Worm (Caenorhabditis elegans): ENCODE results near the gene ahsa-1.
"Not testable (repeated sequence)": the region's sequence is repeated elsewhere in the genome, so short reads cannot be mapped to it uniquely, and the experiment has no call there.

Gene ahsa-1

DNA sequence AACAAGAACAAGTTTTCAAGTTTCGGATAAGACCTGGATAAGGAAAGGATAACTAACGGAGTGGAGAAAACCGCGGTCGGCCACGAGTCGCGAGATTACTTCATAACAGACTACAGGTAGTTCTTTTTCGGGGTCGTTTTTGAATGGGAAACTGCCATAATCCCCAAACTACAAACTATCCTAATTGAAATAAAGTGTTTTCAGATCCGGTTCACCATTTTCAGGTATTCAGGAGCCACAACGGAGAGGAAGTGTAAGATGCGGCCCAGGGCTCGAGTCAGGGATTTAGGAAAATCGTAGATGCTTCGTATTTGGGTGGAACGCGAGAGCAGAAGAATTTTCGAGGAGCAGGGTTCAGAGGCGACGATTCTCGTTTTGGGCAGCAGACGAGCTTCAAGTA, 30.8 kb upstream of the ahsa-1 start, which contains the start of gene T01G5.8:
Gene T01G5.8 (plus strand): TSS at position 301 of the 400 bp plus-strand sequence.
- not testable (repeated sequence) for TF ChIP-seq gmeb-1 (tag; optimal IDR thresholded peaks at IDR 0.05); blmp-1 (tag; optimal IDR thresholded peaks at IDR 0.05; ENCODE audit: insufficient read depth); unc-55 (GFP tag; optimal IDR thresholded peaks at IDR 0.05)

DNA sequence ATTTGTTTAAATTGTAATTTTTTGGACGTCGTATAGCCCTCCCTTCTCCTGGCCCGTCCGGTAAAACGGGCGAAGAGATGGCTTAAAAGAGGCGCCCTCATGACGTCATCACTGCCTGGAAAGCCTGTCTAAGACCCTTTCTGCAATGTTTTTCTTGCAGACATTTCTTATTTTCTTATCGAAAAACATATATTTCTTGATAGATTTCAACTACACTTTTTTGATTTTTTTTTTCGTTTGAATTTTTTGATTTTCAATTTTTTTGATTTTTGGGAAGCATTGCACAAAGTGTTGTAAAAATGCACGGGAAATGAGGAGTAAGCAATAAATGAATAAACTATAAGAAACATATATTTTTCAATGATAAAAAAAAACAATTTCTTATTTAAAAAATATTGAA, 28.8 kb upstream of the ahsa-1 start, which contains the start of gene T01G5.6:
Gene T01G5.6 (minus strand): TSS at position 101 of the 400 bp plus-strand sequence.
- TF ChIP-seq lin-13 (GFP tag; optimal IDR thresholded peaks at IDR 0.05) (no peak), ceh-16 (tag; optimal IDR thresholded peaks at IDR 0.05) (no peak), ama-1 (optimal IDR thresholded peaks at IDR 0.05) (no peak), sma-9 (GFP tag; optimal IDR thresholded peaks at IDR 0.05) (no peak), sma-9 (tag; optimal IDR thresholded peaks at IDR 0.05) (no peak), lsy-2 (tag; optimal IDR thresholded peaks at IDR 0.05) (no peak), aly-2 (tag; optimal IDR thresholded peaks at IDR 0.05) (no peak), nhr-25 (tag; optimal IDR thresholded peaks at IDR 0.05) (no peak), fos-1 (tag; optimal IDR thresholded peaks at IDR 0.05) (no peak), elt-3 (tag; optimal IDR thresholded peaks at IDR 0.05) (no peak), blmp-1 (tag; optimal IDR thresholded peaks at IDR 0.05; ENCODE audit: insufficient read depth) (no peak), Y55F3AM.14 (GFP tag; optimal IDR thresholded peaks at IDR 0.05) (no peak), skn-1 (tag; optimal IDR thresholded peaks at IDR 0.05) (no peak), nhr-10 (tag; optimal IDR thresholded peaks at IDR 0.05) (no peak), nhr-237 (tag; optimal IDR thresholded peaks at IDR 0.05) (no peak), ceh-82 (tag; optimal IDR thresholded peaks at IDR 0.05) (no peak)

DNA sequence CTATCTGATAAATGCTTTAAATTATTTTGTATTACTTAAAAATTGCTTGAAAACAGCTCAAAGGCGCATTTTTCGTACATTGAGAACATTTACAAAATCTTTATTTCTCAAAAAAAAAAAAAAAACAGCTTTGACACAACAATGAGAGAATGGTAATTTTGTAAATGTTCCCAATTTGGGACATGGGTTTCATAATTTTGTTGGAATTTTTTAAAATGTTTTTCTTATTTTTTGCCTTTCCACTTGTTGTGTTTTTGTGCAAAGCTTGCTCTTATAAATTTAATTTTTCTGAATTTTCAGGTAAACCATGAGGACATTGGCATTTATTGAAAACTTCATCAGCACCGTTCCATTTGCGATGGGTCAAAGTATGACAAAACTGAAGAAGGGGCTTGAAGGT, 26.5 kb upstream of the ahsa-1 start, which contains the start of gene T01G5.7:
Gene T01G5.7 (plus strand): TSS at position 301 of the 400 bp plus-strand sequence.
- no peak for TF ChIP-seq blmp-1 (tag; optimal IDR thresholded peaks at IDR 0.05; ENCODE audit: insufficient read depth)

DNA sequence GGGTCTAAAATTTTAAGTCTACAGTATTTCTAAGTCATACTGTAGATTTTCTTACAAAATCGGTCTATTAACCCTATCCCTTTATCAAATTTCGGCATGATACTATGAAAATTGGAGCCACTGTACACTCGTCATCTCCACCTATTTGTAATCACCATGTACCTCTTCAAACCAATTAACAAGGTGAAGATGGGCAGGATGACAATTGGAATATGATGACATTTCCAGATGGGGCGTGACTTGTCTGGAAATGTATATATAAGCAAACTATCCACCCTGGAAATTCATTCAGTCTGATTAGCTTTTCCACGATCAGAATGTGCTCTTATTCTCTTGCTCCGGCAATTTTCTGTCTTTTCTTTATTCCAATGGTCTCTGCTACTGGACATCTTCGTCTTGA, 24.1 kb upstream of the ahsa-1 start, which contains the start of gene Y75B12A.2:
Gene Y75B12A.2 (plus strand): TSS at position 301 of the 400 bp plus-strand sequence.
- TF ChIP-seq unc-55 (GFP tag; optimal IDR thresholded peaks at IDR 0.05) = no peak
- TF ChIP-seq lsy-2 (tag; optimal IDR thresholded peaks at IDR 0.05) = no peak
- TF ChIP-seq ceh-16 (tag; optimal IDR thresholded peaks at IDR 0.05) = no peak
- TF ChIP-seq alr-1 (tag; optimal IDR thresholded peaks at IDR 0.05) = no peak

ce11 chrV:15105893-15106598, 20.9 kb upstream of the ahsa-1 start, which contains the start of gene C01G10.14:
C01G10.14 (minus strand) TSS chrV:15105943.
- TF ChIP-seq Y55F3AM.14 (GFP tag; optimal IDR thresholded peaks at IDR 0.05); ztf-4 (tag; optimal IDR thresholded peaks at IDR 0.05); crh-2 (tag; optimal IDR thresholded peaks at IDR 0.05): not testable (repeated sequence)

- TF ChIP-seq alr-1 (tag; optimal IDR thresholded peaks at IDR 0.05) (no peak), sma-9 (GFP tag; optimal IDR thresholded peaks at IDR 0.05) (no peak), sma-9 (tag; optimal IDR thresholded peaks at IDR 0.05) (no peak), nhr-237 (tag; optimal IDR thresholded peaks at IDR 0.05) (no peak), lsy-2 (tag; optimal IDR thresholded peaks at IDR 0.05) (no peak), lin-39 (tag; optimal IDR thresholded peaks at IDR 0.05) (no peak), ZK546.5 (tag; optimal IDR thresholded peaks at IDR 0.05) (no peak), nhr-21 (tag; optimal IDR thresholded peaks at IDR 0.05) (no peak), lin-11 (tag; optimal IDR thresholded peaks at IDR 0.05) (no peak), peb-1 (tag; optimal IDR thresholded peaks at IDR 0.05) (no peak), aly-2 (tag; optimal IDR thresholded peaks at IDR 0.05) (no peak), sem-4 (tag; optimal IDR thresholded peaks at IDR 0.05) (no peak), zag-1 (tag; optimal IDR thresholded peaks at IDR 0.05) (no peak), ceh-82 (tag; optimal IDR thresholded peaks at IDR 0.05) (no peak), dmd-4 (tag; optimal IDR thresholded peaks at IDR 0.05) (no peak), C34F6.9 (tag; optimal IDR thresholded peaks at IDR 0.05) (no peak), fos-1 (tag; optimal IDR thresholded peaks at IDR 0.05) (no peak), unc-55 (GFP tag; optimal IDR thresholded peaks at IDR 0.05) (no peak)
Observed at ce11 chrV:15099447-15099846, 14.3 kb upstream of the ahsa-1 start, which contains the start of gene C01G10.1. C01G10.1 (plus strand) TSS chrV:15099747.
